Worm (Caenorhabditis elegans): Measurements from ENCODE around the gene clec-134.

DNA sequence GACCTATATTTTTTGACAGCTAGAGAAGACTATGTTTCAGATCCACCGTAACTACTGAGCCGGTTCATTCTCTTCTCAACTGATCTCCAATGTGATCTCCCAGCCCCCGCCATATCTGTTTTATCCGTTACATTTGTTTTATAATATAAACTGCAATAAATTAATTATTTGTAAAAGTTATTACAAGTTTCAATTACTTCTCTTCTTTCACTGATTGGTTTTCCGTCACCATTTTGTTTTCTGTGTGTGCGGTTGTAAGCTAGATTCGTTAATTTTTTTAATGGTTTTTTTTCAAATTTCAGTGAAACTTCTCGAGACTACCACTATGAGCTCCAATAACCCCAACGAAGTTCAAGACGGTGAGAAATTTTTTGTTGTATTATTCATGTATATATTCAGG lies 50.9 kb downstream of the clec-134 start, which contains the start of gene M151.2:
- TF ChIP-seq fos-1 (tag; optimal IDR thresholded peaks at IDR 0.05) (no peak), skn-1 (tag; optimal IDR thresholded peaks at IDR 0.05) (no peak), pax-3 (tag; optimal IDR thresholded peaks at IDR 0.05) (no peak), nhr-90 (tag; optimal IDR thresholded peaks at IDR 0.05; ENCODE audit: poor library complexity) (no peak), unc-86 (tag; optimal IDR thresholded peaks at IDR 0.05) (no peak), C34B4.2 (tag; optimal IDR thresholded peaks at IDR 0.05) (no peak), mdl-1 (tag; optimal IDR thresholded peaks at IDR 0.05) (no peak), ztf-11 (tag; optimal IDR thresholded peaks at IDR 0.05) (no peak), elt-3 (tag; optimal IDR thresholded peaks at IDR 0.05) (no peak), nhr-20 (tag; optimal IDR thresholded peaks at IDR 0.05) (no peak)

Data from whole organism, L1 larva.